Worm (Caenorhabditis elegans): Measurements from ENCODE around the gene ndx-9.

DNA sequence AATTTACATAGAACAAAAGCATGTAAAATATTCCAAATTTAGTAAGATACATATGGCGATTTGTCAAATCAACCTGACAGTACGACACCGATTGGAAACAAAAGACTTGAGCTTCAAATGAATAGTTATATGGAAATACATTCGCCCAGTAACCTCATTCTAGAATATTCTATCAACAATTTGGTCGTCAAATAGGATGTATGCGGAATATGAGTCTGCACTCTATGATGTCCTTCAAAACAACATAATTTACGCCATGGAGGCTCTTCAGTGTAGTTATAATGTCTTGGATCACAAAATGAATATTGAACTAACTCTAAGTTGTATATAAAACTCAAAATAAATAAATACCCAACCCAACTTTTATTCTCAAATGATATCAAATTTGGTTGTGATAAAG, 14.8 kb upstream of the ndx-9 start:
- no peak for TF ChIP-seq hlh-13 (GFP tag; optimal IDR thresholded peaks at IDR 0.05)
- no peak for TF ChIP-seq unc-86 (tag; optimal IDR thresholded peaks at IDR 0.05)
- TF ChIP-seq ets-4 (tag; optimal IDR thresholded peaks at IDR 0.05): no peak

Measured in whole organism, late embryonic.